Worm (Caenorhabditis elegans): Measurements from ENCODE around the gene cul-2.

Gene cul-2

DNA sequence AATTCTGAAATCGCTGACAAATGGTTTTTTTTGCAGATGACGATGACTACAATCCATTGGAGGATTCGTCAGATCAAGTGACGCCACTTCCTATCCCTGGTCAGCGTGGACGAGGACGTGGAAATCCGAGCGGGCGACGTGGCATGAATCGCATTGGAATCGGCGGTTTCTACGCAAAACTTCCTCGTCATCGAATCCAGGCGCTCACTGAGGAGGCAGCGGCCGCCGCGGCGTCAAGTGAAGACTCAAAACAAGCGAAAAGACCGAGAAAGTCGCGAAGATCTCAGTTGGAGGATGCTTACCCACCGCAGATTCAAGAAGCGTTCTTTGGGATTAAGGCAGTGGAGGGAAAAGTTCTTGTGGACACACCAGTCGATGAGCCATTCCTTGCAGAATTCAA, 38.5 kb upstream of the cul-2 start:
- TF ChIP-seq set-16 (GFP tag; IDR thresholded peaks at IDR 0.05) = peak; percentile 68
- peak in 1 of 2 experiments; percentile 42 for TF ChIP-seq unc-62 (GFP tag; optimal IDR thresholded peaks at IDR 0.05 in 1 of 2)
- no peak for TF ChIP-seq unc-62 (tag; optimal IDR thresholded peaks at IDR 0.05)
- no peak for TF ChIP-seq unc-130 (GFP tag; optimal IDR thresholded peaks at IDR 0.05)
- TF ChIP-seq nhr-42 (GFP tag; IDR thresholded peaks at IDR 0.05) = no peak
- TF ChIP-seq nhr-11 (tag; optimal IDR thresholded peaks at IDR 0.05) = no peak
- no peak for TF ChIP-seq gei-8 (GFP tag; optimal IDR thresholded peaks at IDR 0.05)
- TF ChIP-seq lir-3 (tag; optimal IDR thresholded peaks at IDR 0.05) = no peak
- no peak for TF ChIP-seq mxl-3 (GFP tag; optimal IDR thresholded peaks at IDR 0.05)
- TF ChIP-seq ZK337.2 (GFP tag; IDR thresholded peaks at IDR 0.05) = no peak
- no peak for TF ChIP-seq aha-1 (tag)
- TF ChIP-seq dmd-6 (GFP tag; IDR thresholded peaks at IDR 0.05) = no peak
- TF ChIP-seq php-3 (GFP tag; IDR thresholded peaks at IDR 0.05) = no peak
- no peak for TF ChIP-seq F44E2.7 (GFP tag; IDR thresholded peaks at IDR 0.05)
- 0 out of 2 replicates have a peak, but pooled peaks have one; percentile 14 for TF ChIP-seq ceh-44 (GFP tag; IDR thresholded peaks at IDR 0.05)

DNA sequence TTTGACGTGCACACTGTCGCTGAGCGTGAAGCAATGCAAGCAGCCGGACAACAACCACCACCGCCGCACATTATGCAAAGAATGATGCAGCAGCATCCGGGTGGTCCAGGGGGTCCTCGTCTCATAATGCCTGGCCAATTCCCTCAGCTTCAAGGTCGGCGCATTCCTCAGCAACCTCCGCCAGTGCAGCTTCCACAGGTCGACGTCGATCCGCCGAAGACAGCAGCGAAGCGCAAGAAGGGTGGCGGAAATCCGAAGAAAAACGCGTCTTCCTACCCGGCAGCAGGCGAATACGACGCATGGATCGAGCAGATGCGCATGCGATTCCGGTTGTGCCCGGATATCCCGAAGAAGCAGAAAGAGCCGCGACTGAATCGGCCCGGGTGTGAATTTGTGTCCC, 35.7 kb upstream of the cul-2 start:
- no peak for TF ChIP-seq ceh-62 (tag; optimal IDR thresholded peaks at IDR 0.05)
- no peak for TF ChIP-seq hif-1 (tag; optimal IDR thresholded peaks at IDR 0.05)
- TF ChIP-seq lin-29 (GFP tag; IDR thresholded peaks at IDR 0.05) = no peak
- no peak for TF ChIP-seq daf-16 (GFP tag; optimal IDR thresholded peaks at IDR 0.05)
- TF ChIP-seq daf-16 (tag; optimal IDR thresholded peaks at IDR 0.05) = no peak
- TF ChIP-seq ama-1 (optimal IDR thresholded peaks at IDR 0.05) = no peak
- no peak for TF ChIP-seq snpc-1.2 (GFP tag; IDR thresholded peaks at IDR 0.05)
- no peak for TF ChIP-seq ceh-20 (GFP tag; IDR thresholded peaks at IDR 0.05)
- TF ChIP-seq set-16 (GFP tag; IDR thresholded peaks at IDR 0.05) = peak; percentile 94

DNA sequence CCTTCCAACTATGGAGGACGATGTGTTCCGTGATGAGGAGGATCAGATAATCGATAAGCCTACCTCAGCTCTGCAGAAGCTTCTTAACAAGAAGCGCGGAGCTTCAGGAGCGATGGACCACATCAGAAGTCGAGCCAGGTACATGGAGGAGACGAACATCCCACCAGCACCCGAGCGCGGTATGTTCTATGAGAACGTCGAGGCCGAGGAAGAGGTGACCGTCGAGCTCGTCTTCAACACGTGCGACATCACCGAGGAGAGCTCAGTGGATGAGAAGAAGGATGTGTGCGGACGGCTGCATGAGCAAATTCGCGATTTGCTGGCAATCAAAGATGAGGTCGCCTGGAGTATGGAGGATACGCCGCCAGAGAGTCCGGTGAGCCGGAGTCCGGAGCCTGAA, 35.1 kb upstream of the cul-2 start:
- TF ChIP-seq set-16 (GFP tag; IDR thresholded peaks at IDR 0.05) = peak; percentile 39; the same call in 1 of the 2 replicates
- TF ChIP-seq nhr-6 (tag; optimal IDR thresholded peaks at IDR 0.05) = no peak
- TF ChIP-seq hif-1 (tag; optimal IDR thresholded peaks at IDR 0.05) = no peak
- no peak for TF ChIP-seq R02D3.7 (tag; optimal IDR thresholded peaks at IDR 0.05)
- no peak for TF ChIP-seq snpc-4 (tag; optimal IDR thresholded peaks at IDR 0.05)
- TF ChIP-seq ceh-20 (GFP tag; IDR thresholded peaks at IDR 0.05) = no peak
- TF ChIP-seq daf-12 (tag; optimal IDR thresholded peaks at IDR 0.05) = no peak
- TF ChIP-seq aha-1 (tag) = peak; percentile 91
- 0 out of 2 replicates have a peak, but pooled peaks have one; percentile 26 for TF ChIP-seq php-3 (GFP tag; IDR thresholded peaks at IDR 0.05)
- TF ChIP-seq mxl-3 (GFP tag; optimal IDR thresholded peaks at IDR 0.05) = no peak

DNA sequence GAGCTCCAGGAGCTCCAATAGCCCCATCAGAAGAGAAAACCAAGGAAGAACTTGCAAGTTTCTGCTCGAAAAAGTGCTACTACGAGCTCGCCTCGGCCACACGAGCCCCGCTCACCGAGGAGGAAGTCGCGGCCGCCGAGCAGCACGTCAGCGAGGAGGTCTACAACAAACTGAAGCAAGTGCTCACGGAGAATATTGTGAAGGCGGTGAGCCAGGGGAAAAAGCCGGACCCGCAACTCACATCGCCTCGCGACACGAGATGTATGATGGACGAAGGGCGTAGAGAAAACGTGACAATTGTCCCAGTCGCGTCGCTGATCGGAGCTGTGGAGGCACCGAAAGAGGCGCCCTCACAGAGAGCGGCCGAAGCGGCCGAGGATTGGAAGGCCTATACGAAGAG, 34.4 kb upstream of the cul-2 start:
- TF ChIP-seq set-16 (GFP tag; IDR thresholded peaks at IDR 0.05) (peak; percentile 77), zfp-2 (tag; optimal IDR thresholded peaks at IDR 0.05) (no peak), F44E2.7 (GFP tag; IDR thresholded peaks at IDR 0.05) (0 out of 2 replicates have a peak, but pooled peaks have one; percentile 6)

DNA sequence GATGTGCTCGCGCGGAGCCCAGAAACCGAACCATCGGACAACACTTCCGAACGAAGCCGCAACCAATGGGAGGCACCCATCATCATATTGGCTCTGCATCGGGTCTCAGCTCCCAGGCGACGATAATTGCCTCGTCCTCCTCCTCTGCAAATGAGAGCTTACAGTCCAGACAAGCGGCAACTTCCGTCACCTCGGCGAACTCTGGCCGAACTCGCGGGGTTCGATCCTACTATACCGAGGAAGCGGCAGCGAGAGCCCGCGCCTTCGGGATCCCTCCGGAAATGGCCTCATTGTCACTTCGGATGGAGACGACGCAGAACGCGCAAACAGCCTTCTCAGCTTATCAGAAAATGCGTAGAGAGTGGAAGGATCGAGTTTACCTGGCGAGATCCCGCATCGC, 32.1 kb upstream of the cul-2 start:
- TF ChIP-seq set-16 (GFP tag; IDR thresholded peaks at IDR 0.05) = peak; percentile 89
- no peak for TF ChIP-seq nhr-11 (tag; optimal IDR thresholded peaks at IDR 0.05)
- TF ChIP-seq T26A8.4 (GFP tag; IDR thresholded peaks at IDR 0.05) = no peak
- TF ChIP-seq lin-1 (GFP tag; IDR thresholded peaks at IDR 0.05) = no peak

DNA sequence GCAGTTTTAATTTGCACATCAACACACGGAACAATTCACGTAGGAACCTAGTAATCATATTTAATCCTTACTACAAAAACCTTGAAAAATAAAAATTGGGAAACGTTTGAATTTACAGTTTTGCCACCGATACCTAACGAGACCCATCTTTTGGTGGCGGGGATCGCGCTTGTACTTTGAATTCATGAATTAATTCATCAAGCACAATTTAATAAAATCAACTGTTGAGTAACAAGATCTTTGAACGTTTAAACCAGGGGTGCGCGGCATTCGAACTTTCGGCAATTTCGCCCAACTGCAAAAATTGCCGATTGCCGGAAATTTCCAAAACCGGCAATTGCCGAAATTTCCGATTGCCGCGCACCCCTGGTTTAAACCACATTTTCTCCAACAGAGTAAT, 30.4 kb upstream of the cul-2 start:
- TF ChIP-seq snpc-1.2 (GFP tag; IDR thresholded peaks at IDR 0.05) (no peak), egl-43 (GFP tag; IDR thresholded peaks at IDR 0.05) (peak; percentile 41; the same call in 1 of the 2 replicates)

DNA sequence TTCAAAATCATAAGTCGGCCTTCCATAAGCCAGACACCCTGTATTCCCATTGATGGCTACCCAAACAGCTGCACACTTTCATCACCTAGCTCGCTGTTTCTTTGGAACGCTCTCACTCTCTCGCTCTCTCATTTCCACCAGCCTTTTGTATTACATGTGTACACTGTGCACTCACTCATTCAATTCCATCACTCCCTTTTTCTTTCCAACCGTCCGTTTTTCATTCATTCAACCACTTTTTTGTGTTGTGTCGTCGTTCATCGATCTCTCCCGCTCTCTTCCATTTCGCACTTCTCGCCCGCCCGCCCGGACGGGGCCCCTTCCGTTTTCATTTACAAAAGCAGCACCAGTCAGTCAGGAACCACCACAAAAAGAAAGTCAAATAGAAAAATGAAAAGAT, 29.1 kb upstream of the cul-2 start:
- no peak for TF ChIP-seq nhr-76 (tag; optimal IDR thresholded peaks at IDR 0.05)
- no peak for TF ChIP-seq T26A8.4 (GFP tag; IDR thresholded peaks at IDR 0.05)
- no peak for TF ChIP-seq sdz-12 (GFP tag; optimal IDR thresholded peaks at IDR 0.05)
- no peak for TF ChIP-seq mxl-2 (GFP tag; conservative IDR thresholded peaks at IDR 0.05)
- no peak for TF ChIP-seq snpc-1.2 (GFP tag; IDR thresholded peaks at IDR 0.05)
- TF ChIP-seq hlh-11 (tag; optimal IDR thresholded peaks at IDR 0.05) = peak; percentile 40
- TF ChIP-seq lin-15B (tag; optimal IDR thresholded peaks at IDR 0.05) = no peak
- TF ChIP-seq lin-38 (GFP tag; IDR thresholded peaks at IDR 0.05) = no peak
- no peak for TF ChIP-seq ZK546.5 (tag; optimal IDR thresholded peaks at IDR 0.05)
- TF ChIP-seq dpl-1 (GFP tag; optimal IDR thresholded peaks at IDR 0.05) = no peak
- no peak for TF ChIP-seq nhr-25 (tag; optimal IDR thresholded peaks at IDR 0.05; ENCODE audit: borderline replicate concordance, insufficient read depth)
- no peak for TF ChIP-seq ama-1 (optimal IDR thresholded peaks at IDR 0.05)
- no peak for TF ChIP-seq cey-2 (tag; optimal IDR thresholded peaks at IDR 0.05; ENCODE audit: borderline replicate concordance, insufficient read depth)
- TF ChIP-seq unc-62 (GFP tag; optimal IDR thresholded peaks at IDR 0.05 in 1 of 2) = no peak
- no peak for TF ChIP-seq unc-62 (tag; optimal IDR thresholded peaks at IDR 0.05)
